Worm (Caenorhabditis elegans): ENCODE results near the gene syx-16.

syx-16 gene

ce11 chrIII:5208992-5209391, at the start of gene syx-16:
Gene syx-16, minus strand, starts transcription at chrIII:5209109.
- peak; percentile 29 for TF ChIP-seq nfya-1 (tag; optimal IDR thresholded peaks at IDR 0.05; ENCODE audit: insufficient read depth)
- TF ChIP-seq egl-5 (tag; optimal IDR thresholded peaks at IDR 0.05), result no peak

- TF ChIP-seq pha-4 (tag; optimal IDR thresholded peaks at IDR 0.05) (peak; percentile 42), ceh-9 (tag; optimal IDR thresholded peaks at IDR 0.05) (no peak), egl-27 (tag; optimal IDR thresholded peaks at IDR 0.05) (no peak), nhr-237 (tag; optimal IDR thresholded peaks at IDR 0.05) (no peak)
Measured at ce11 chrIII:5254108-5254507, 45.2 kb upstream of the syx-16 start, which contains the start of the genes sumv-1 and gop-1. Gene sumv-1, minus strand, starts transcription at chrIII:5254187. Gene gop-1, plus strand, starts transcription at chrIII:5254438.

- no peak for TF ChIP-seq unc-62 (GFP tag; optimal IDR thresholded peaks at IDR 0.05)
- no peak for TF ChIP-seq nhr-23 (tag; optimal IDR thresholded peaks at IDR 0.05)
- TF ChIP-seq elt-2 (tag; optimal IDR thresholded peaks at IDR 0.05), result no peak
- TF ChIP-seq pqm-1 (tag; optimal IDR thresholded peaks at IDR 0.05), result no peak
- no peak for TF ChIP-seq nhr-77 (tag; optimal IDR thresholded peaks at IDR 0.05)
- TF ChIP-seq fkh-10 (GFP tag; optimal IDR thresholded peaks at IDR 0.05), result no peak
- no peak for TF ChIP-seq fos-1 (tag; optimal IDR thresholded peaks at IDR 0.05)
Measured at ce11 chrIII:5248706-5249105, 39.8 kb upstream of the syx-16 start.

DNA sequence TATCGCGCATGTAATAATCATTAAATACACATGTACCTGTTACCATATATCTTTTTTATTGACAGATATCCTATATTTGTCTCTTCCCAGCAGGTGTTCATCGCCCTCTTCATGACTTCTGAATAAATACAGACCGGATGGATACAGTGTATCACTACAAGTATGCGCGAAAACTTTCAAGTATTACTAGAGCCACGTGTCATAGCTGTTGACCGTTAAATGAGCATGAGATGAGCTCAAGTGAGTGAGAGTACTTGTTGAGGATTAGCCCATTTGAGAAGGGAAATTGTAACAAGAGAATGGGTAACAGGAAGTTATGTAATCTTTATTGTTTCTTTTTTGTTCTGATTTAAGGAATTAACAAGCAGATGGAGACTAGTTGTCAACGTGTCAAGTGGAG, 36.2 kb upstream of the syx-16 start:
- TF ChIP-seq daf-12 (tag; optimal IDR thresholded peaks at IDR 0.05) (no peak), mdl-1 (tag; optimal IDR thresholded peaks at IDR 0.05) (no peak), unc-62 (GFP tag; optimal IDR thresholded peaks at IDR 0.05) (no peak)

DNA sequence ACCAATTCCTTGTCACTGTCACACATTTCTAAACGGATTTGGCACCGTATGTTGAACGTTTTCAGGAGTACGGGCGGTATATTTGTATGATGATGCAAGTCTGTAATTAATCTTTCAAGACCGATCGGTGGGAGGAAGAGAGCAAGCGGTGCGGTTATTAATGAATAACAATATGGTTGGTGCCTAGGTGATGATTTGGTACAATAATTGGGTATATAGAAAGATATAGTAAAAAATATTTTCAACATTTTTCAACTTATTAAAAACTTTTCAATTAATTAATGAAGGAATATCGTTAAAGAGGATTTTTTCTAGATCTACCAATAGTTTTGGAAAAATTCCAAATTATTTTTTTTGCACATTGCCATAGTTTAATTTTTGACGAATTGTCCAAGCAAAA, 35.6 kb upstream of the syx-16 start, which contains the start of gene cnd-1:
TSS of gene cnd-1 (minus strand) at position 101 of the 400 bp plus-strand sequence.
- TF ChIP-seq snpc-4 (tag; optimal IDR thresholded peaks at IDR 0.05) (no peak), nhr-237 (tag; optimal IDR thresholded peaks at IDR 0.05) (no peak), elt-3 (tag; optimal IDR thresholded peaks at IDR 0.05) (no peak), nhr-25 (tag; optimal IDR thresholded peaks at IDR 0.05) (no peak), egl-27 (tag; optimal IDR thresholded peaks at IDR 0.05) (no peak), lin-39 (tag; optimal IDR thresholded peaks at IDR 0.05) (no peak), ceh-9 (tag; optimal IDR thresholded peaks at IDR 0.05) (no peak), mml-1 (tag; optimal IDR thresholded peaks at IDR 0.05) (no peak), nhr-12 (tag; optimal IDR thresholded peaks at IDR 0.05) (no peak), nhr-43 (tag; optimal IDR thresholded peaks at IDR 0.05; ENCODE audit: poor library complexity, severe bottlenecking) (no peak), ztf-11 (tag; optimal IDR thresholded peaks at IDR 0.05) (no peak), nhr-23 (tag; optimal IDR thresholded peaks at IDR 0.05) (no peak), zag-1 (tag; optimal IDR thresholded peaks at IDR 0.05) (no peak), nhr-28 (tag; optimal IDR thresholded peaks at IDR 0.05) (no peak), ceh-28 (tag; optimal IDR thresholded peaks at IDR 0.05) (no peak)

- TF ChIP-seq skn-1 (tag; optimal IDR thresholded peaks at IDR 0.05), result no peak
- TF ChIP-seq lin-15B (tag; optimal IDR thresholded peaks at IDR 0.05), result no peak
- no peak for TF ChIP-seq pha-4 (tag; optimal IDR thresholded peaks at IDR 0.05)
- no peak for TF ChIP-seq R02D3.7 (tag; optimal IDR thresholded peaks at IDR 0.05)
- TF ChIP-seq ceh-28 (tag; optimal IDR thresholded peaks at IDR 0.05), result no peak
- no peak for TF ChIP-seq ztf-4 (tag; optimal IDR thresholded peaks at IDR 0.05)
- TF ChIP-seq ztf-11 (tag; optimal IDR thresholded peaks at IDR 0.05), result no peak
- TF ChIP-seq fkh-2 (tag; optimal IDR thresholded peaks at IDR 0.05), result no peak
- no peak for TF ChIP-seq ceh-9 (tag; optimal IDR thresholded peaks at IDR 0.05)
- TF ChIP-seq unc-62 (GFP tag; optimal IDR thresholded peaks at IDR 0.05), result no peak
- no peak for TF ChIP-seq zag-1 (tag; optimal IDR thresholded peaks at IDR 0.05)
- no peak for TF ChIP-seq egl-5 (tag; optimal IDR thresholded peaks at IDR 0.05)
- TF ChIP-seq unc-39 (tag; optimal IDR thresholded peaks at IDR 0.05), result no peak
- no peak for TF ChIP-seq nhr-77 (tag; optimal IDR thresholded peaks at IDR 0.05)
- no peak for TF ChIP-seq ZK546.5 (tag; optimal IDR thresholded peaks at IDR 0.05)
Measured at ce11 chrIII:5241854-5242253, 32.9 kb upstream of the syx-16 start.
